Fruit fly (Drosophila melanogaster): Measurements from ENCODE around the gene red.

DNA sequence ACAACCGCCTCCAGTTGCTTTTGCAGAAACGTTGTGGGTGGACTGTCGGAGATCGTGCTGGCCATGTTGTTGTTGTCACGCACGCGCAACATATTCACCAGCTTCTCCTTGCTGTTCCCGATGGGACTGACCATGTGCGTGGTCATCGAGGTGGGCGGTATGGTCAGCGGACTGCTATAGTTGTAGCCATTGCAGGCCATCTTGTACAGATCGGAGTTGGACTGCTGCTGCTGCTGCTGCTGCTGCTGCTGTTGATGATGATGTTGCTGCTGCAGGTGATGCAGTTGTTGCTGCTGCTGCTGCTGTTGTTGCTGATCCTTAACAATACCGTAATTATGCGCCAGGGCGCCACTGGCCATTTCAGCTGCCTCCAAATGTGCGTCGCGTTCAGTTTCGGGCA, 55.9 kb downstream of the red start:
- TF ChIP-seq D1 (tag; optimal IDR thresholded peaks at IDR 0.05) (no peak), Ets98B (GFP tag; IDR thresholded peaks at IDR 0.05) (no peak), rn (GFP tag; IDR thresholded peaks at IDR 0.05) (no peak), Pif1A (GFP tag; optimal IDR thresholded peaks at IDR 0.05) (no peak), CG15710 (tag; optimal IDR thresholded peaks at IDR 0.05) (no peak), CG12605 (GFP tag; IDR thresholded peaks at IDR 0.05) (no peak), CG17806 (tag; optimal IDR thresholded peaks at IDR 0.05) (no peak), fd96Ca (GFP tag; IDR thresholded peaks at IDR 0.05) (no peak), CG32121 (GFP tag; IDR thresholded peaks at IDR 0.05) (no peak), Pif1B (GFP tag; optimal IDR thresholded peaks at IDR 0.05) (no peak), EcR (GFP tag; optimal IDR thresholded peaks at IDR 0.05) (no peak), CG34367 (tag; optimal IDR thresholded peaks at IDR 0.05) (no peak)

Measured in whole organism, pupa.